Worm (Caenorhabditis elegans) whole organism, young adult: ENCODE data around the gene srw-24.

Source experiments
- B0019.2 ChIP-seq: fragments of 200-800 bp; sonication (Bioruptor generic); conservative IDR thresholded peaks from 2 replicates; pipeline ENCODE4 v1.3.6; 2022; ENCODE audit warnings: missing genetic modification reagents, missing genetic modification characterization, missing compliant biosample characterization
- C17E4.6 ChIP-seq: fragments of 200-800 bp; sonication (Bioruptor generic); IDR thresholded peaks from 2 replicates; pipeline ENCODE4 v1.3.6; 2022; ENCODE audit warnings: missing genetic modification reagents, missing genetic modification characterization, missing compliant biosample characterization
- F10E7.11 ChIP-seq: sonication (generic microtip); optimal IDR thresholded peaks from 2 replicates; lab custom pipeline; 2017; ENCODE audit warnings: mild to moderate bottlenecking, missing genetic modification characterization, moderate library complexity, missing compliant biosample characterization
- F37B4.10 ChIP-seq: fragments of 200-800 bp; sonication (Bioruptor generic); IDR thresholded peaks from 2 replicates; pipeline ENCODE4 v1.3.6; 2022; ENCODE audit warnings: missing genetic modification characterization, missing compliant biosample characterization
- F39B2.1 ChIP-seq: fragments of 200-800 bp; sonication (Bioruptor generic); IDR thresholded peaks from 2 replicates; pipeline ENCODE4 v1.3.6; 2022; ENCODE audit warnings: missing genetic modification reagents, missing genetic modification characterization, missing compliant biosample characterization
- F55B11.4 ChIP-seq: sonication (generic microtip); optimal IDR thresholded peaks from 2 replicates; lab custom pipeline; 2016; ENCODE audit warnings: missing compliant biosample characterization, missing genetic modification characterization, borderline replicate concordance; ENCODE audit not compliant: insufficient read depth
- F57A8.1 ChIP-seq: fragments of 200-800 bp; sonication (Bioruptor generic); optimal IDR thresholded peaks from 2 replicates; lab custom pipeline; 2018; ENCODE audit warnings: mild to moderate bottlenecking, missing genetic modification characterization, moderate library complexity, missing compliant biosample characterization
- F57C9.4 ChIP-seq: sonication (generic microtip); optimal IDR thresholded peaks from 2 replicates; lab custom pipeline; 2017; ENCODE audit warnings: mild to moderate bottlenecking, missing genetic modification characterization, missing compliant biosample characterization
- Y67H2A.10 ChIP-seq: fragments of 200-800 bp; sonication (Bioruptor generic); conservative IDR thresholded peaks from 2 replicates; pipeline ENCODE4 v1.3.6; 2022; ENCODE audit warnings: missing genetic modification reagents, missing genetic modification characterization, missing compliant biosample characterization
- Y79H2A.3 ChIP-seq: fragments of 200-800 bp; sonication (Bioruptor generic); conservative IDR thresholded peaks from 2 replicates; pipeline ENCODE4 v1.3.6; 2022; ENCODE audit warnings: missing genetic modification reagents, missing genetic modification characterization, missing compliant biosample characterization
- Y95B8A.8 ChIP-seq: fragments of 200-800 bp; sonication (Bioruptor generic); IDR thresholded peaks from 2 replicates; pipeline ENCODE4 v1.3.6; 2022; ENCODE audit warnings: missing genetic modification reagents, missing genetic modification characterization, missing compliant biosample characterization
- aptf-2 ChIP-seq: fragments of 200-800 bp; sonication (Bioruptor generic); conservative IDR thresholded peaks from 2 replicates; pipeline ENCODE4 v1.3.6; 2022; ENCODE audit warnings: missing genetic modification reagents, missing genetic modification characterization, missing compliant biosample characterization
- aptf-3 ChIP-seq: fragments of 200-800 bp; sonication (Bioruptor generic); IDR thresholded peaks from 2 replicates; pipeline ENCODE4 v1.3.6; 2022; ENCODE audit warnings: missing genetic modification characterization, missing compliant biosample characterization
- athp-1 ChIP-seq: sonication (generic microtip); optimal IDR thresholded peaks from 2 replicates; lab custom pipeline; 2017; ENCODE audit warnings: mild to moderate bottlenecking, missing genetic modification characterization, missing compliant biosample characterization
- cebp-1 ChIP-seq, 2 experiments: fragments of 200-800 bp in 1 of 2; sonication (Bioruptor generic) in 1 of 2; sonication (generic microtip) in 1 of 2; IDR thresholded peaks in 1 of 2; optimal IDR thresholded peaks in 1 of 2; 2 replicates each; pipeline versions ENCODE4 v1.3.6 to Lab custom; 2017 to 2022; ENCODE audit warnings: missing compliant biosample characterization in 2 of 2, missing genetic modification characterization in 2 of 2, mild to moderate bottlenecking in 1 of 2, missing genetic modification reagents in 1 of 2, moderate library complexity in 1 of 2
- ceh-40 ChIP-seq: fragments of 200-800 bp; sonication (Bioruptor generic); IDR thresholded peaks from 2 replicates; pipeline ENCODE4 v1.3.6; 2022; ENCODE audit warnings: missing genetic modification characterization, missing compliant biosample characterization
- ceh-58 ChIP-seq: fragments of 200-800 bp; sonication (Bioruptor generic); IDR thresholded peaks from 2 replicates; pipeline ENCODE4 v1.3.6; 2022; ENCODE audit warnings: missing genetic modification characterization, missing compliant biosample characterization
- dpff-1 ChIP-seq: sonication (generic microtip); optimal IDR thresholded peaks from 2 replicates; lab custom pipeline; 2017; ENCODE audit warnings: mild to moderate bottlenecking, missing genetic modification characterization, missing compliant biosample characterization
- dpl-1 ChIP-seq: fragments of 150-350 bp; optimal IDR thresholded peaks from 2 replicates; lab custom pipeline; 2014; ENCODE audit warnings: missing biosample characterization, missing genetic modification reagents, missing genetic modification characterization
- egl-18 ChIP-seq: fragments of 200-800 bp; sonication (Bioruptor generic); IDR thresholded peaks from 2 replicates; pipeline ENCODE4 v1.3.6; 2022; ENCODE audit warnings: missing genetic modification reagents, missing genetic modification characterization, missing compliant biosample characterization
- egrh-3 ChIP-seq: fragments of 200-800 bp; sonication (Bioruptor generic); IDR thresholded peaks from 2 replicates; pipeline ENCODE4 v1.3.6; 2022; ENCODE audit warnings: missing genetic modification reagents, missing genetic modification characterization, missing compliant biosample characterization
- ekl-4 ChIP-seq: fragments of 200-800 bp; sonication (Bioruptor generic); IDR thresholded peaks from 2 replicates; pipeline ENCODE4 v1.3.6; 2022; ENCODE audit warnings: missing genetic modification reagents, missing genetic modification characterization, missing compliant biosample characterization
- ets-4 ChIP-seq: fragments of 200-800 bp; sonication (Bioruptor generic); optimal IDR thresholded peaks from 2 replicates; lab custom pipeline; 2018; ENCODE audit warnings: mild to moderate bottlenecking, missing genetic modification characterization, missing compliant biosample characterization
- hlh-26 ChIP-seq: fragments of 200-800 bp; sonication (Bioruptor generic); conservative IDR thresholded peaks from 2 replicates; pipeline ENCODE4 v1.3.6; 2022; ENCODE audit warnings: missing genetic modification reagents, missing genetic modification characterization, missing compliant biosample characterization
- hmg-20 ChIP-seq: fragments of 200-800 bp; sonication (Bioruptor generic); IDR thresholded peaks from 2 replicates; pipeline ENCODE4 v1.3.6; 2022; ENCODE audit warnings: missing genetic modification reagents, missing genetic modification characterization, missing compliant biosample characterization
- lin-54 ChIP-seq: fragments of 200-800 bp; sonication (Bioruptor generic); optimal IDR thresholded peaks from 2 replicates; lab custom pipeline; 2018; ENCODE audit warnings: mild to moderate bottlenecking, missing genetic modification characterization, missing compliant biosample characterization
- madf-3 ChIP-seq: fragments of 200-800 bp; sonication (Bioruptor generic); IDR thresholded peaks from 2 replicates; pipeline ENCODE4 v1.3.6; 2022; ENCODE audit warnings: missing genetic modification reagents, missing genetic modification characterization, missing compliant biosample characterization
- mcd-1 ChIP-seq: fragments of 200-800 bp; sonication (Bioruptor generic); IDR thresholded peaks from 2 replicates; pipeline ENCODE4 v1.3.6; 2022; ENCODE audit warnings: missing genetic modification reagents, missing genetic modification characterization, missing compliant biosample characterization
- mxl-1 ChIP-seq: sonication (generic microtip); optimal IDR thresholded peaks from 2 replicates; lab custom pipeline; 2016; ENCODE audit warnings: missing genetic modification characterization, missing compliant biosample characterization
- nhr-179 ChIP-seq: sonication (generic microtip); optimal IDR thresholded peaks from 2 replicates; lab custom pipeline; 2016; ENCODE audit warnings: mild to moderate bottlenecking, missing genetic modification characterization, missing compliant biosample characterization
- nhr-27 ChIP-seq: fragments of 200-800 bp; sonication (Bioruptor generic); optimal IDR thresholded peaks from 2 replicates; lab custom pipeline; 2018; ENCODE audit warnings: mild to moderate bottlenecking, missing genetic modification characterization, moderate library complexity, missing compliant biosample characterization
- pha-4 ChIP-seq: fragments of 150-350 bp; sonication (generic microtip); optimal IDR thresholded peaks from 2 replicates; lab custom pipeline; 2014; ENCODE audit warnings: missing biosample characterization, missing genetic modification reagents, missing genetic modification characterization
- rec-8 ChIP-seq, 2 experiments: sonication (generic microtip); optimal IDR thresholded peaks; 2 replicates each; lab custom pipeline; 2016; ENCODE audit warnings: mild to moderate bottlenecking in 2 of 2, missing genetic modification characterization in 2 of 2, missing genetic modification reagents in 2 of 2, missing genotype in 2 of 2, missing biosample characterization in 1 of 2, missing compliant biosample characterization in 1 of 2, moderate library complexity in 1 of 2
- repo-1 ChIP-seq: sonication (generic microtip); optimal IDR thresholded peaks from 2 replicates; lab custom pipeline; 2017; ENCODE audit warnings: mild to moderate bottlenecking, missing genetic modification characterization, missing compliant biosample characterization
- snpc-3.4 ChIP-seq: sonication (generic microtip); optimal IDR thresholded peaks from 2 replicates; lab custom pipeline; 2017; ENCODE audit warnings: missing genetic modification characterization, mild to moderate bottlenecking, missing compliant biosample characterization, antibody characterized with exemption, moderate library complexity, missing genotype, missing genetic modification reagents
- tbx-9 ChIP-seq: sonication (generic microtip); optimal IDR thresholded peaks from 2 replicates; lab custom pipeline; 2016; ENCODE audit warnings: borderline replicate concordance, missing genetic modification characterization, inconsistent platforms, missing compliant biosample characterization
- unc-130 ChIP-seq: sonication (generic microtip); optimal IDR thresholded peaks from 2 replicates; lab custom pipeline; 2016; ENCODE audit warnings: missing genetic modification reagents, missing genetic modification characterization, missing compliant biosample characterization
- unc-62 ChIP-seq: fragments of 150-350 bp; optimal IDR thresholded peaks from 2 replicates; lab custom pipeline; 2014; ENCODE audit warnings: missing biosample characterization, missing genetic modification reagents, missing genetic modification characterization
- zim-3 ChIP-seq: sonication (generic microtip); optimal IDR thresholded peaks from 2 replicates; lab custom pipeline; 2017; ENCODE audit warnings: mild to moderate bottlenecking, missing genetic modification characterization, moderate library complexity, missing compliant biosample characterization
- ztf-22 ChIP-seq: fragments of 200-800 bp; sonication (Bioruptor generic); optimal IDR thresholded peaks from 2 replicates; lab custom pipeline; 2018; ENCODE audit warnings: mild to moderate bottlenecking, missing genetic modification characterization, moderate library complexity, missing compliant biosample characterization
- ztf-25 ChIP-seq: fragments of 200-800 bp; sonication (Bioruptor generic); IDR thresholded peaks from 2 replicates; pipeline ENCODE4 v1.3.6; 2022; ENCODE audit warnings: missing genetic modification reagents, missing genetic modification characterization, missing compliant biosample characterization
- ztf-6 ChIP-seq: fragments of 200-800 bp; sonication (Bioruptor generic); IDR thresholded peaks from 2 replicates; pipeline ENCODE4 v1.3.6; 2022; ENCODE audit warnings: missing genetic modification reagents, missing genetic modification characterization, missing compliant biosample characterization

The srw-24 gene

ce11 chrV:15186259-15186927 is 37.4 kb upstream of the srw-24 start, which contains the start of gene Y75B12B.3 (continued):
- TF ChIP-seq Y79H2A.3 (GFP tag; lab: Robert Waterston, UW) (0 out of 2 replicates have a peak, but pooled peaks have one; percentile 32), ztf-25 (0 out of 2 replicates have a peak, but pooled peaks have one; percentile 56), unc-62 (GFP tag; lab: Kevin White, UChicago) (no peak), mcd-1 (peak; percentile 51), rec-8 (tag; optimal IDR thresholded peaks at IDR 0.05; lab: Kevin White, UChicago) (peak in 1 of 2 experiments; percentile 22), C17E4.6 (0 out of 2 replicates have a peak, but pooled peaks have one; percentile 27), nhr-27 (tag; lab: Kevin White, UChicago) (no peak), madf-3 (0 out of 2 replicates have a peak, but pooled peaks have one; percentile 3), egrh-3 (peak; percentile 18; the same call in 1 of the 2 replicates), snpc-3.4 (tag; lab: Kevin White, UChicago) (peak; percentile 24), ztf-6 (GFP tag; lab: Robert Waterston, UW) (no peak)
- TF ChIP-seq, all 124 proteins: peak for 46

- TF ChIP-seq Y95B8A.8 (0 out of 2 replicates have a peak, but pooled peaks have one; percentile 26), snpc-3.4 (tag; lab: Kevin White, UChicago) (peak; percentile 76), ceh-58 (GFP tag; lab: Robert Waterston, UW) (no peak), athp-1 (tag; lab: Kevin White, UChicago) (no peak), F39B2.1 (GFP tag; lab: Robert Waterston, UW) (no peak), B0019.2 (GFP tag; lab: Robert Waterston, UW) (0 out of 2 replicates have a peak, but pooled peaks have one; percentile 25), nhr-179 (tag; lab: Kevin White, UChicago) (no peak), mcd-1 (peak; percentile 91), hlh-26 (no peak), ets-4 (GFP tag; lab: Kevin White, UChicago) (peak; percentile 10), F57A8.1 (GFP tag; lab: Kevin White, UChicago) (no peak), madf-3 (0 out of 2 replicates have a peak, but pooled peaks have one; percentile 63), aptf-2 (GFP tag; lab: Robert Waterston, UW) (no peak), ztf-22 (peak; percentile 9), F57C9.4 (tag; lab: Kevin White, UChicago) (no peak), pha-4 (peak; percentile 36), ceh-40 (GFP tag; lab: Robert Waterston, UW) (no peak), mxl-1 (tag; lab: Kevin White, UChicago) (no peak), F10E7.11 (tag; lab: Kevin White, UChicago) (no peak), tbx-9 (tag; lab: Kevin White, UChicago) (no peak), nhr-27 (tag; lab: Kevin White, UChicago) (no peak), zim-3 (no peak), aptf-3 (GFP tag; lab: Robert Waterston, UW) (no peak), unc-130 (GFP tag; lab: Kevin White, UChicago) (no peak), ekl-4 (GFP tag; lab: Robert Waterston, UW) (peak; percentile 52), hmg-20 (GFP tag; lab: Robert Waterston, UW) (no peak), dpff-1 (no peak), F37B4.10 (no peak), lin-54 (GFP tag; lab: Kevin White, UChicago) (peak; percentile 83), Y67H2A.10 (GFP tag; lab: Robert Waterston, UW) (0 out of 2 replicates have a peak, but pooled peaks have one; percentile 29), dpl-1 (GFP tag; lab: Kevin White, UChicago) (peak; percentile 52), F55B11.4 (tag; lab: Kevin White, UChicago) (no peak), repo-1 (tag; lab: Kevin White, UChicago) (peak; percentile 14), egl-18 (GFP tag; lab: Robert Waterston, UW) (no peak), cebp-1 (GFP tag; IDR thresholded peaks at IDR 0.05; lab: Robert Waterston, UW) (no peak; the same call in 1 of the 2 replicates), cebp-1 (tag; optimal IDR thresholded peaks at IDR 0.05; lab: Kevin White, UChicago) (peak; percentile 61)
These were observed 36.4 kb upstream of the srw-24 start, which contains the start of the genes cyn-7 and bath-36 for ce11 chrV:15187083-15188057. cyn-7 (minus strand) TSS chrV:15187378. bath-36 (plus strand) TSS chrV:15187888.
